Fruit fly (Drosophila melanogaster) whole organism, embryonic: ENCODE data around the gene CG8765.
A peak's percentile ranks its signal among the peaks of the same experiment; 100 is the strongest.

ENCODE experiments used
- Blimp-1 ChIP-seq: fragments of 200-800 bp; sonication (Bioruptor generic); optimal IDR thresholded peaks from 3 replicates; lab custom pipeline; 2018; ENCODE audit warnings: missing biosample characterization, missing genetic modification characterization, mild to moderate bottlenecking, moderate library complexity, missing genetic modification reagents
- CG10267 ChIP-seq: fragments of 200-800 bp; sonication (Bioruptor generic); optimal IDR thresholded peaks from 2 replicates; lab custom pipeline; 2018; ENCODE audit warnings: missing biosample characterization, mild to moderate bottlenecking, missing genetic modification characterization, moderate library complexity
- CG11398 ChIP-seq: fragments of 200-800 bp; sonication (Bioruptor generic); optimal IDR thresholded peaks from 2 replicates; lab custom pipeline; 2016; ENCODE audit warnings: missing biosample characterization, missing genetic modification characterization
- CG11504 ChIP-seq: fragments of 200-800 bp; sonication (Bioruptor generic); optimal IDR thresholded peaks from 3 replicates; lab custom pipeline; 2019; ENCODE audit warnings: missing biosample characterization, mild to moderate bottlenecking, missing genetic modification characterization, moderate library complexity
- CG11696 ChIP-seq: fragments of 200-800 bp; sonication (Bioruptor generic); IDR thresholded peaks from 2 replicates; pipeline ENCODE4 v1.3.6; 2022; ENCODE audit warnings: missing biosample characterization, missing genetic modification characterization
- CG1233 ChIP-seq: fragments of 200-800 bp; sonication (Bioruptor generic); optimal IDR thresholded peaks from 4 replicates; lab custom pipeline; 2018; ENCODE audit warnings: missing biosample characterization, mild to moderate bottlenecking, missing genetic modification characterization
- CG12391 ChIP-seq: fragments of 200-800 bp; sonication (Bioruptor generic); optimal IDR thresholded peaks from 3 replicates; lab custom pipeline; 2018; ENCODE audit warnings: missing biosample characterization, mild to moderate bottlenecking, missing genetic modification characterization, moderate library complexity
- CG13624 ChIP-seq: fragments of 200-800 bp; sonication (Bioruptor generic); optimal IDR thresholded peaks from 2 replicates; lab custom pipeline; 2016; ENCODE audit warnings: missing biosample characterization, missing genetic modification characterization
- CG15696 ChIP-seq: fragments of 200-800 bp; sonication (Bioruptor generic); optimal IDR thresholded peaks from 2 replicates; lab custom pipeline; 2019; ENCODE audit warnings: missing biosample characterization, mild to moderate bottlenecking, missing genetic modification characterization, moderate library complexity
- CG1603 ChIP-seq: fragments of 200-800 bp; sonication (Bioruptor generic); optimal IDR thresholded peaks from 2 replicates; lab custom pipeline; 2019; ENCODE audit warnings: missing biosample characterization, mild to moderate bottlenecking, missing genetic modification characterization, moderate library complexity
- CG1647 ChIP-seq: fragments of 200-800 bp; sonication (Bioruptor generic); optimal IDR thresholded peaks from 3 replicates; lab custom pipeline; 2016; ENCODE audit warnings: missing biosample characterization, missing genetic modification characterization
- CG16815 ChIP-seq: fragments of 200-800 bp; sonication (Bioruptor generic); optimal IDR thresholded peaks from 3 replicates; lab custom pipeline; 2017; ENCODE audit warnings: missing biosample characterization, mild to moderate bottlenecking, missing genetic modification characterization
- CG16863 ChIP-seq: fragments of 200-800 bp; sonication (Bioruptor generic); optimal IDR thresholded peaks from 3 replicates; lab custom pipeline; 2016; ENCODE audit warnings: missing biosample characterization, missing genetic modification characterization
- CG17612 ChIP-seq: fragments of 200-800 bp; sonication (Bioruptor generic); IDR thresholded peaks from 2 replicates; pipeline ENCODE4 v1.3.6; 2022; ENCODE audit warnings: missing biosample characterization, missing genetic modification characterization
- CG18262 ChIP-seq: fragments of 200-800 bp; optimal IDR thresholded peaks from 3 replicates; lab custom pipeline; 2019; ENCODE audit warnings: missing biosample characterization, mild to moderate bottlenecking, missing genetic modification characterization, moderate library complexity
- CG18764 ChIP-seq: fragments of 200-800 bp; sonication (Bioruptor generic); optimal IDR thresholded peaks from 3 replicates; lab custom pipeline; 2016; ENCODE audit warnings: missing biosample characterization, missing genetic modification characterization
- CG32772 ChIP-seq: fragments of 200-800 bp; sonication (Bioruptor generic); IDR thresholded peaks from 2 replicates; pipeline ENCODE4 v1.3.6; 2022; ENCODE audit warnings: missing biosample characterization, missing genetic modification characterization
- CG43689 ChIP-seq: fragments of 200-800 bp; sonication (Bioruptor generic); IDR thresholded peaks from 2 replicates; pipeline ENCODE4 v1.3.6; 2022; ENCODE audit warnings: missing biosample characterization, missing genetic modification characterization
- CG4617 ChIP-seq: fragments of 200-800 bp; sonication (Bioruptor generic); optimal IDR thresholded peaks from 3 replicates; lab custom pipeline; 2016; ENCODE audit warnings: missing biosample characterization, missing genetic modification characterization, borderline replicate concordance
- Chrac-16 ChIP-seq: fragments of 200-800 bp; sonication (Bioruptor generic); optimal IDR thresholded peaks from 3 replicates; lab custom pipeline; 2016; ENCODE audit warnings: missing biosample characterization, missing genetic modification characterization
- D ChIP-seq, 2 experiments: fragments of 200-800 bp in 1 of 2; fragments of >200 bp in 1 of 2; sonication (Bioruptor generic) in 1 of 2; optimal IDR thresholded peaks; 2 replicates in 1 of 2; 3 replicates in 1 of 2; lab custom pipeline; 2017; ENCODE audit warnings: mild to moderate bottlenecking in 1 of 2, missing biosample characterization in 1 of 2, missing genetic modification characterization in 1 of 2, missing genetic modification reagents in 1 of 2
- Ets65A ChIP-seq: fragments of 200-800 bp; sonication (Bioruptor generic); peaks from one replicate; lab custom pipeline; 2016; ENCODE audit warnings: missing biosample characterization, missing genetic modification characterization
- GATAe ChIP-seq: fragments of 200-800 bp; sonication (Bioruptor generic); conservative IDR thresholded peaks from 2 replicates; pipeline ENCODE4 v1.3.6; 2022; ENCODE audit warnings: missing biosample characterization, missing genetic modification characterization
- Kr ChIP-seq: fragments of 200-800 bp; sonication (Bioruptor generic); optimal IDR thresholded peaks from 2 replicates; lab custom pipeline; 2017; ENCODE audit warnings: missing biosample characterization, mild to moderate bottlenecking, missing genetic modification characterization
- Lpt ChIP-seq: fragments of >200 bp; optimal IDR thresholded peaks from 2 replicates; lab custom pipeline; 2018; ENCODE audit warnings: missing biosample characterization, missing genetic modification characterization
- MTF-1 ChIP-seq: fragments of 200-800 bp; sonication (Bioruptor generic); optimal IDR thresholded peaks from 2 replicates; lab custom pipeline; 2018; ENCODE audit warnings: missing biosample characterization, mild to moderate bottlenecking, missing genetic modification characterization, borderline replicate concordance
- Nf-YC ChIP-seq: fragments of 200-800 bp; optimal IDR thresholded peaks from 3 replicates; lab custom pipeline; 2019; ENCODE audit warnings: missing biosample characterization, mild to moderate bottlenecking, missing genetic modification characterization, moderate library complexity
- NfI ChIP-seq: fragments of 200-800 bp; sonication (Bioruptor generic); optimal IDR thresholded peaks from 3 replicates; lab custom pipeline; 2018; ENCODE audit warnings: missing biosample characterization, mild to moderate bottlenecking, missing genetic modification characterization, moderate library complexity
- Oli ChIP-seq: fragments of 200-800 bp; sonication (Bioruptor generic); optimal IDR thresholded peaks from 2 replicates; lab custom pipeline; 2018; ENCODE audit warnings: missing biosample characterization, mild to moderate bottlenecking, missing genetic modification characterization, moderate library complexity
- Opbp ChIP-seq: fragments of 200-800 bp; sonication (Bioruptor generic); IDR thresholded peaks from 3 replicates; pipeline ENCODE4 v1.3.6; 2022; ENCODE audit warnings: missing biosample characterization, missing genetic modification characterization; ENCODE audit not compliant: partially characterized antibody
- Sox100B ChIP-seq: fragments of 200-800 bp; sonication (Bioruptor generic); optimal IDR thresholded peaks from 3 replicates; lab custom pipeline; 2018; ENCODE audit warnings: missing biosample characterization, mild to moderate bottlenecking, missing genetic modification characterization
- Xrp1 ChIP-seq: fragments of 200-800 bp; sonication (Bioruptor generic); IDR thresholded peaks from 2 replicates; pipeline ENCODE4 v1.3.6; 2022; ENCODE audit warnings: missing biosample characterization, missing genetic modification characterization
- aop ChIP-seq: fragments of 200-800 bp; sonication (Bioruptor generic); IDR thresholded peaks from 2 replicates; pipeline ENCODE4 v1.3.6; 2022; ENCODE audit warnings: missing biosample characterization, missing genetic modification characterization
- bowl ChIP-seq: fragments of 200-800 bp; sonication (Bioruptor generic); IDR thresholded peaks from 2 replicates; pipeline ENCODE4 v1.3.6; 2022; ENCODE audit warnings: missing biosample characterization, missing genetic modification characterization
- br ChIP-seq: fragments of >200 bp; optimal IDR thresholded peaks from 2 replicates; lab custom pipeline; 2017
- danr ChIP-seq: fragments of 200-800 bp; sonication (Bioruptor generic); IDR thresholded peaks from 2 replicates; pipeline ENCODE4 v1.3.6; 2022; ENCODE audit warnings: missing biosample characterization, missing genetic modification characterization
- dmrt99B ChIP-seq: fragments of 200-800 bp; sonication (Bioruptor generic); optimal IDR thresholded peaks from 2 replicates; lab custom pipeline; 2018; ENCODE audit warnings: missing biosample characterization, mild to moderate bottlenecking, missing genetic modification characterization, moderate library complexity
- eve ChIP-seq, 2 experiments: fragments of >200 bp; optimal IDR thresholded peaks; 2 replicates each; lab custom pipeline; 2017; ENCODE audit warnings: missing biosample characterization in 2 of 2, missing genetic modification characterization in 2 of 2
- fd102C ChIP-seq: fragments of 200-800 bp; sonication (Bioruptor generic); optimal IDR thresholded peaks from 2 replicates; lab custom pipeline; 2018; ENCODE audit warnings: missing biosample characterization, mild to moderate bottlenecking, missing genetic modification characterization, moderate library complexity
- her ChIP-seq: fragments of 200-800 bp; sonication (Bioruptor generic); optimal IDR thresholded peaks from 2 replicates; lab custom pipeline; 2016; ENCODE audit warnings: missing biosample characterization, missing genetic modification characterization
- jigr1 ChIP-seq: fragments of 200-800 bp; sonication (Bioruptor generic); IDR thresholded peaks from 3 replicates; pipeline ENCODE4 v1.3.6; 2022; ENCODE audit warnings: missing biosample characterization, missing genetic modification characterization
- jumu ChIP-seq: fragments of 200-800 bp; sonication (Bioruptor generic); optimal IDR thresholded peaks from 3 replicates; lab custom pipeline; 2016; ENCODE audit warnings: missing biosample characterization, missing genetic modification characterization
- nom ChIP-seq: fragments of 200-800 bp; sonication (Bioruptor generic); optimal IDR thresholded peaks from 2 replicates; lab custom pipeline; 2017; ENCODE audit warnings: missing biosample characterization, missing genetic modification characterization, mild to moderate bottlenecking, moderate library complexity, missing genetic modification reagents
- peb ChIP-seq: fragments of 200-800 bp; sonication (Bioruptor generic); IDR thresholded peaks from 2 replicates; pipeline ENCODE4 v1.3.6; 2022; ENCODE audit warnings: missing biosample characterization, missing genetic modification characterization
- pros ChIP-seq: fragments of 200-800 bp; sonication (Bioruptor generic); optimal IDR thresholded peaks from 3 replicates; lab custom pipeline; 2019; ENCODE audit warnings: missing biosample characterization, mild to moderate bottlenecking, missing genetic modification characterization, moderate library complexity
- sc ChIP-seq, 3 experiments: fragments of >200 bp in 2 of 3; fragments of 200-800 bp in 1 of 3; sonication (Bioruptor generic) in 1 of 3; optimal IDR thresholded peaks; 2 replicates in 2 of 3; 3 replicates in 1 of 3; lab custom pipeline; 2017; ENCODE audit warnings: mild to moderate bottlenecking in 1 of 3, missing biosample characterization in 1 of 3, missing genetic modification characterization in 1 of 3, missing genetic modification reagents in 1 of 3
- so ChIP-seq: fragments of 200-800 bp; sonication (Bioruptor generic); IDR thresholded peaks from 3 replicates; pipeline ENCODE4 v1.3.6; 2022; ENCODE audit warnings: missing biosample characterization, missing genetic modification characterization
- vvl ChIP-seq: fragments of 200-800 bp; sonication (Bioruptor generic); IDR thresholded peaks from 2 replicates; pipeline ENCODE4 v1.3.6; 2022; ENCODE audit warnings: missing biosample characterization, missing genetic modification characterization
- wdn ChIP-seq: fragments of 200-800 bp; sonication (Bioruptor generic); IDR thresholded peaks from 2 replicates; pipeline ENCODE4 v1.3.6; 2022; ENCODE audit warnings: missing biosample characterization, missing genetic modification characterization
- wek ChIP-seq: fragments of 200-800 bp; sonication (Bioruptor generic); optimal IDR thresholded peaks from 3 replicates; lab custom pipeline; 2018; ENCODE audit warnings: missing biosample characterization, mild to moderate bottlenecking, missing genetic modification characterization, moderate library complexity

CG8765 gene

dm6 chr3L:19642448-19643020 lies 44.6 kb downstream of the CG8765 start, which contains the start of gene Rnf146 (continued):
- TF ChIP-seq her (no peak), nom (GFP tag; lab: Kevin White, UChicago) (peak; percentile 16), Sox100B (GFP tag; lab: Kevin White, UChicago) (no peak), eve (GFP tag; optimal IDR thresholded peaks at IDR 0.05; lab: Kevin White, UChicago) (no peak), CG17612 (GFP tag; lab: Robert Waterston, UW) (no peak), danr (GFP tag; lab: Robert Waterston, UW) (no peak), CG11504 (tag; lab: Kevin White, UChicago) (peak; percentile 57), aop (no peak), CG32772 (GFP tag; lab: Robert Waterston, UW) (no peak), CG10267 (tag; lab: Kevin White, UChicago) (peak; percentile 94), Lpt (GFP tag; lab: Kevin White, UChicago) (no peak), CG11398 (no peak), GATAe (GFP tag; lab: Robert Waterston, UW) (no peak), so (GFP tag; lab: Robert Waterston, UW) (no peak), CG4617 (peak; percentile 82), Blimp-1 (GFP tag; lab: Kevin White, UChicago) (no peak), Nf-YC (tag; lab: Kevin White, UChicago) (peak; percentile 4), bowl (GFP tag; lab: Robert Waterston, UW) (no peak), dmrt99B (no peak), MTF-1 (no peak), CG13624 (GFP tag; lab: Kevin White, UChicago) (no peak), br (no peak), vvl (GFP tag; lab: Robert Waterston, UW) (peak; percentile 61; the same call in 1 of the 2 replicates), Opbp (GFP tag; lab: Robert Waterston, UW) (no peak), jumu (GFP tag; lab: Kevin White, UChicago) (no peak), CG43689 (GFP tag; lab: Robert Waterston, UW) (no peak), jigr1 (GFP tag; lab: Robert Waterston, UW) (no peak), wdn (no peak), peb (no peak), Oli (no peak), NfI (GFP tag; lab: Kevin White, UChicago) (no peak), wek (GFP tag; lab: Kevin White, UChicago) (no peak), CG11696 (GFP tag; lab: Robert Waterston, UW) (no peak), pros (GFP tag; lab: Kevin White, UChicago) (no peak)

- TF ChIP-seq CG18764 (GFP tag; lab: Kevin White, UChicago) (no peak), Chrac-16 (GFP tag; lab: Kevin White, UChicago) (peak; percentile 48), CG1233 (GFP tag; lab: Kevin White, UChicago) (peak; percentile 43), CG1603 (tag; lab: Kevin White, UChicago) (peak; percentile 52), CG16863 (peak; percentile 4), CG1647 (GFP tag; lab: Kevin White, UChicago) (no peak), CG18262 (tag; lab: Kevin White, UChicago) (peak; percentile 93), fd102C (peak; percentile 84), CG15696 (tag; lab: Kevin White, UChicago) (peak; percentile 96), Xrp1 (peak; percentile 77), CG12391 (tag; lab: Kevin White, UChicago) (peak; percentile 82), D (optimal IDR thresholded peaks at IDR 0.05; lab: Kevin White, UChicago) (peak; percentile 71), D (GFP tag; optimal IDR thresholded peaks at IDR 0.05; lab: Kevin White, UChicago) (peak; percentile 74), Ets65A (GFP tag; lab: Kevin White, UChicago) (no peak), sc (optimal IDR thresholded peaks at IDR 0.05; lab: Kevin White, UChicago) (no peak), sc (GFP tag; optimal IDR thresholded peaks at IDR 0.05; lab: Kevin White, UChicago) (peak; percentile 51), CG16815 (GFP tag; lab: Kevin White, UChicago) (peak; percentile 80), CG17612 (GFP tag; lab: Robert Waterston, UW) (no peak), Kr (GFP tag; lab: Kevin White, UChicago) (peak; percentile 26)
These were observed 50.2 kb downstream of the CG8765 start for dm6 chr3L:19636821-19637460.
